Fruit fly (Drosophila melanogaster) whole organism: ENCODE results near the gene CG5273.

Source experiments
- CG8478 ChIP-seq: fragments of >200 bp; optimal IDR thresholded peaks from 2 replicates; lab custom pipeline; 2018; ENCODE audit warnings: inconsistent platforms
- EcR ChIP-seq, 2 experiments: fragments of >200 bp; optimal IDR thresholded peaks; 2 replicates each; lab custom pipeline; 2017; ENCODE audit warnings: missing biosample characterization in 2 of 2, missing genetic modification characterization in 2 of 2, missing genetic modification reagents in 2 of 2
- psq ChIP-seq: fragments of >200 bp; optimal IDR thresholded peaks from 2 replicates; lab custom pipeline; 2017

- TF ChIP-seq psq (lab: Kevin White, UChicago) (no peak), CG8478 (lab: Kevin White, UChicago) (no peak), EcR (GFP tag; optimal IDR thresholded peaks at IDR 0.05; lab: Kevin White, UChicago) (no peak)
These were observed at the start of gene CG5273 for dm6 chrX:758892-759621.
